Worm (Caenorhabditis elegans) whole organism, L4 larva: ENCODE measurements around the gene C18A11.3.

Experiments
- F10B5.3 ChIP-seq: sonication (generic microtip); optimal IDR thresholded peaks from 2 replicates; lab custom pipeline; 2016; ENCODE audit warnings: mild to moderate bottlenecking, missing genetic modification characterization, missing compliant biosample characterization
- F26F4.8 ChIP-seq: fragments of 200-800 bp; sonication (Bioruptor generic); conservative IDR thresholded peaks from 2 replicates; pipeline ENCODE4 v1.3.6; 2022; ENCODE audit warnings: missing genetic modification characterization, missing compliant biosample characterization
- F44E2.7 ChIP-seq: fragments of 200-800 bp; sonication (Bioruptor generic); IDR thresholded peaks from 2 replicates; pipeline ENCODE4 v2.1.2; 2022; ENCODE audit warnings: missing genetic modification characterization, missing compliant biosample characterization
- T20F7.1 ChIP-seq: fragments of 200-800 bp; sonication (Bioruptor generic); optimal IDR thresholded peaks from 2 replicates; lab custom pipeline; 2018; ENCODE audit warnings: mild to moderate bottlenecking, missing genetic modification characterization, missing compliant biosample characterization
- Y105C5A.15 ChIP-seq: fragments of 200-800 bp; sonication (Bioruptor generic); IDR thresholded peaks from 2 replicates; pipeline ENCODE4 v1.3.6; 2022; ENCODE audit warnings: missing genetic modification characterization, missing compliant biosample characterization
- Y75B8A.6 ChIP-seq: fragments of 200-800 bp; sonication (Bioruptor generic); IDR thresholded peaks from 2 replicates; pipeline ENCODE4 v1.3.6; 2022; ENCODE audit warnings: missing genetic modification reagents, missing genetic modification characterization, missing compliant biosample characterization
- ama-1 ChIP-seq: fragments of 150-350 bp; optimal IDR thresholded peaks from 2 replicates; lab custom pipeline; 2014; ENCODE audit warnings: inconsistent platforms, mixed read lengths
- arid-1 ChIP-seq: fragments of 200-800 bp; sonication (Bioruptor generic); conservative IDR thresholded peaks from 2 replicates; pipeline ENCODE4 v1.3.6; 2022; ENCODE audit warnings: missing genetic modification reagents, missing genetic modification characterization, missing compliant biosample characterization
- ceh-20 ChIP-seq: fragments of 200-800 bp; sonication (Bioruptor generic); IDR thresholded peaks from 2 replicates; pipeline ENCODE4 v1.3.6; 2022; ENCODE audit warnings: missing genetic modification reagents, missing genetic modification characterization, missing compliant biosample characterization
- cey-2 ChIP-seq: sonication (generic microtip); optimal IDR thresholded peaks from 3 replicates; lab custom pipeline; 2017; ENCODE audit warnings: missing genetic modification characterization, mild to moderate bottlenecking, missing compliant biosample characterization, antibody characterized with exemption, borderline replicate concordance; ENCODE audit not compliant: insufficient read depth
- dmd-6 ChIP-seq: fragments of 200-800 bp; sonication (Bioruptor generic); IDR thresholded peaks from 2 replicates; pipeline ENCODE4 v1.3.6; 2022; ENCODE audit warnings: missing genetic modification reagents, missing genetic modification characterization, missing compliant biosample characterization
- fos-1 ChIP-seq: fragments of 150-350 bp; optimal IDR thresholded peaks from 2 replicates; lab custom pipeline; 2014; ENCODE audit warnings: missing biosample characterization, missing genetic modification characterization
- hlh-11 ChIP-seq: fragments of 200-800 bp; sonication (Bioruptor generic); optimal IDR thresholded peaks from 2 replicates; lab custom pipeline; 2018; ENCODE audit warnings: mild to moderate bottlenecking, missing genetic modification characterization, missing compliant biosample characterization
- hlh-30 ChIP-seq: sonication (generic microtip); optimal IDR thresholded peaks from 2 replicates; lab custom pipeline; 2017; ENCODE audit warnings: antibody characterized with exemption, mild to moderate bottlenecking, missing genetic modification characterization, missing compliant biosample characterization; ENCODE audit not compliant: insufficient read depth
- hmg-1.1 ChIP-seq: fragments of 200-800 bp; sonication (Bioruptor generic); IDR thresholded peaks from 2 replicates; pipeline ENCODE4 v1.3.6; 2022; ENCODE audit warnings: missing genetic modification reagents, missing genetic modification characterization, missing compliant biosample characterization
- lin-1 ChIP-seq: fragments of 200-800 bp; sonication (Bioruptor generic); IDR thresholded peaks from 2 replicates; pipeline ENCODE4 v1.3.6; 2022; ENCODE audit warnings: missing genetic modification reagents, missing genetic modification characterization, missing compliant biosample characterization
- lin-13 ChIP-seq: fragments of 150-350 bp; optimal IDR thresholded peaks from 2 replicates; lab custom pipeline; 2014; ENCODE audit warnings: missing biosample characterization, missing genetic modification reagents, missing genetic modification characterization
- lir-3 ChIP-seq: sonication (generic microtip); optimal IDR thresholded peaks from 2 replicates; lab custom pipeline; 2016; ENCODE audit warnings: mild to moderate bottlenecking, missing genetic modification characterization, missing compliant biosample characterization
- lsy-2 ChIP-seq, 2 experiments: fragments of 150-350 bp in 1 of 2; sonication (generic microtip) in 1 of 2; optimal IDR thresholded peaks; 2 replicates each; lab custom pipeline; 2014 to 2017; ENCODE audit warnings: missing biosample characterization in 2 of 2, missing genetic modification characterization in 2 of 2
- mep-1 ChIP-seq: fragments of 150-350 bp; sonication (generic microtip); optimal IDR thresholded peaks from 3 replicates; lab custom pipeline; 2014; ENCODE audit warnings: missing biosample characterization, missing genetic modification characterization
- mxl-2 ChIP-seq: fragments of 200-800 bp; sonication (Bioruptor generic); conservative IDR thresholded peaks from 2 replicates; pipeline ENCODE4 v1.3.6; 2022; ENCODE audit warnings: missing genetic modification reagents, missing genetic modification characterization, missing compliant biosample characterization
- mxl-3 ChIP-seq: fragments of 200-800 bp; sonication (Bioruptor generic); optimal IDR thresholded peaks from 2 replicates; lab custom pipeline; 2018; ENCODE audit warnings: mild to moderate bottlenecking, missing genetic modification characterization, missing compliant biosample characterization
- nhr-11 ChIP-seq: fragments of 150-350 bp; optimal IDR thresholded peaks from 2 replicates; lab custom pipeline; 2014; ENCODE audit warnings: missing biosample characterization, missing genetic modification characterization
- nhr-25 ChIP-seq: sonication (generic microtip); optimal IDR thresholded peaks from 2 replicates; lab custom pipeline; 2017; ENCODE audit warnings: missing genetic modification characterization, mild to moderate bottlenecking, missing compliant biosample characterization, antibody characterized with exemption, moderate library complexity, borderline replicate concordance; ENCODE audit not compliant: insufficient read depth
- nhr-41 ChIP-seq: fragments of 200-800 bp; sonication (Bioruptor generic); IDR thresholded peaks from 2 replicates; pipeline ENCODE4 v1.3.6; 2022; ENCODE audit warnings: missing genetic modification reagents, missing genetic modification characterization, missing compliant biosample characterization
- nhr-48 ChIP-seq: sonication (generic microtip); optimal IDR thresholded peaks from 2 replicates; lab custom pipeline; 2016; ENCODE audit warnings: mild to moderate bottlenecking, missing genetic modification characterization, missing compliant biosample characterization
- nhr-77 ChIP-seq: fragments of 150-350 bp; optimal IDR thresholded peaks from 2 replicates; lab custom pipeline; 2014; ENCODE audit warnings: missing biosample characterization, missing genetic modification characterization
- pha-4 ChIP-seq, 2 experiments: fragments of 150-350 bp in 1 of 2; fragments of 200-800 bp in 1 of 2; sonication (Bioruptor generic) in 1 of 2; IDR thresholded peaks in 1 of 2; optimal IDR thresholded peaks in 1 of 2; 2 replicates each; pipeline versions ENCODE4 v1.3.6 to Lab custom; 2014 to 2022; ENCODE audit warnings: missing genetic modification characterization in 2 of 2, missing genetic modification reagents in 2 of 2, missing biosample characterization in 1 of 2, missing compliant biosample characterization in 1 of 2
- php-3 ChIP-seq: fragments of 200-800 bp; sonication (Bioruptor generic); IDR thresholded peaks from 2 replicates; pipeline ENCODE4 v1.3.6; 2022; ENCODE audit warnings: missing genetic modification reagents, missing genetic modification characterization, missing compliant biosample characterization
- rbr-2 ChIP-seq: sonication (generic microtip); optimal IDR thresholded peaks from 2 replicates; lab custom pipeline; 2016; ENCODE audit warnings: missing genotype, missing genetic modification characterization, missing compliant biosample characterization
- set-16 ChIP-seq: fragments of 200-800 bp; sonication (Bioruptor generic); IDR thresholded peaks from 2 replicates; pipeline ENCODE4 v1.3.6; 2022; ENCODE audit warnings: missing genetic modification reagents, missing genetic modification characterization, missing compliant biosample characterization
- snpc-1.2 ChIP-seq: fragments of 200-800 bp; sonication (Bioruptor generic); IDR thresholded peaks from 2 replicates; pipeline ENCODE4 v1.3.6; 2022; ENCODE audit warnings: missing genetic modification reagents, missing genetic modification characterization, missing compliant biosample characterization
- tra-1 ChIP-seq: fragments of 200-800 bp; sonication (Bioruptor generic); IDR thresholded peaks from 2 replicates; pipeline ENCODE4 v1.3.6; 2022; ENCODE audit warnings: missing genetic modification reagents, missing genetic modification characterization, missing compliant biosample characterization
- unc-130 ChIP-seq: sonication (generic microtip); optimal IDR thresholded peaks from 2 replicates; lab custom pipeline; 2016; ENCODE audit warnings: missing genetic modification reagents, missing genetic modification characterization, missing compliant biosample characterization
- unc-39 ChIP-seq: sonication (generic microtip); optimal IDR thresholded peaks from 2 replicates; lab custom pipeline; 2017; ENCODE audit warnings: missing biosample characterization, missing genetic modification characterization
- zfp-2 ChIP-seq: sonication (generic microtip); optimal IDR thresholded peaks from 2 replicates; lab custom pipeline; 2016; ENCODE audit warnings: mild to moderate bottlenecking, missing genetic modification characterization, missing compliant biosample characterization
- zfp-3 ChIP-seq: fragments of 200-800 bp; sonication (Bioruptor generic); conservative IDR thresholded peaks from 2 replicates; pipeline ENCODE4 v1.3.6; 2022; ENCODE audit warnings: missing genetic modification reagents, missing genetic modification characterization, missing compliant biosample characterization
- ztf-11 ChIP-seq: fragments of 150-350 bp; optimal IDR thresholded peaks from 2 replicates; lab custom pipeline; 2014; ENCODE audit warnings: missing biosample characterization, missing genetic modification characterization

Gene C18A11.3

ce11 chrX:8036219-8036883, 24.6 kb upstream of the C18A11.3 start (continued):
- TF ChIP-seq mxl-2 (GFP tag; lab: Robert Waterston, UW) (peak; percentile 90), Y105C5A.15 (peak; percentile 59; the same call in 1 of the 2 replicates), zfp-2 (peak; percentile 84), nhr-48 (tag; lab: Kevin White, UChicago) (peak; percentile 97), ceh-20 (GFP tag; lab: Robert Waterston, UW) (peak; percentile 95), F26F4.8 (peak; percentile 70; the same call in 1 of the 2 replicates), unc-39 (tag; lab: Kevin White, UChicago) (peak; percentile 73), unc-130 (GFP tag; lab: Kevin White, UChicago) (no peak), fos-1 (tag; lab: Kevin White, UChicago) (peak; percentile 93), nhr-11 (peak; percentile 97), set-16 (peak; percentile 24; the same call in 1 of the 2 replicates), mxl-3 (GFP tag; lab: Kevin White, UChicago) (peak; percentile 89), lin-13 (peak; percentile 83), nhr-25 (tag; lab: Kevin White, UChicago) (peak; percentile 88), mep-1 (tag; lab: Kevin White, UChicago) (peak; percentile 100), F10B5.3 (tag; lab: Kevin White, UChicago) (peak; percentile 96), ama-1 (lab: Kevin White, UChicago) (no peak), hlh-30 (tag; lab: Kevin White, UChicago) (peak; percentile 96)

- TF ChIP-seq php-3 (GFP tag; lab: Robert Waterston, UW) (no peak), pha-4 (GFP tag; IDR thresholded peaks at IDR 0.05; lab: Robert Waterston, UW) (peak; percentile 46; the same call in 1 of the 2 replicates), pha-4 (tag; optimal IDR thresholded peaks at IDR 0.05; lab: Kevin White, UChicago) (no peak), snpc-1.2 (GFP tag; lab: Robert Waterston, UW) (peak; percentile 85), lsy-2 (tag; optimal IDR thresholded peaks at IDR 0.05; lab: Kevin White, UChicago) (no peak), arid-1 (0 out of 2 replicates have a peak, but pooled peaks have one; percentile 55)
- TF ChIP-seq, all 104 proteins: peak for 3
Observed at ce11 chrX:8037365-8037764, 23.6 kb upstream of the C18A11.3 start.

- TF ChIP-seq tra-1 (GFP tag; lab: Robert Waterston, UW) (peak; percentile 77), hmg-1.1 (GFP tag; lab: Robert Waterston, UW) (no peak)
Observed at ce11 chrX:8040967-8041366, 20.0 kb upstream of the C18A11.3 start, which contains the start of gene xol-1. xol-1 (plus strand) TSS chrX:8041313.

ce11 chrX:8045152-8045551, 15.8 kb upstream of the C18A11.3 start, which contains the start of gene C18A11.4:
C18A11.4 (plus strand) TSS chrX:8045518.
- TF ChIP-seq Y75B8A.6 (no peak), nhr-77 (no peak), F44E2.7 (no peak), dmd-6 (GFP tag; lab: Robert Waterston, UW) (no peak), zfp-3 (GFP tag; lab: Robert Waterston, UW) (no peak), nhr-41 (GFP tag; lab: Robert Waterston, UW) (no peak), ztf-11 (no peak), lir-3 (tag; lab: Kevin White, UChicago) (no peak), lsy-2 (tag; optimal IDR thresholded peaks at IDR 0.05; lab: Kevin White, UChicago) (no peak), unc-39 (tag; lab: Kevin White, UChicago) (no peak), Y105C5A.15 (no peak), T20F7.1 (GFP tag; lab: Kevin White, UChicago) (no peak), hlh-11 (tag; lab: Kevin White, UChicago) (no peak), cey-2 (tag; lab: Kevin White, UChicago) (no peak), ama-1 (lab: Kevin White, UChicago) (no peak), lin-1 (GFP tag; lab: Robert Waterston, UW) (no peak), rbr-2 (tag; lab: Kevin White, UChicago) (no peak)
